Worm (Caenorhabditis elegans) whole organism, mixed stage, embryonic: ENCODE data around the gene ZK185.5.
A peak's percentile ranks its signal among the peaks of the same experiment; 100 is the strongest.

Experiments
- M03D4.4 ChIP-seq: sonication (generic microtip); optimal IDR thresholded peaks from 2 replicates; lab custom pipeline; 2017; ENCODE audit warnings: mild to moderate bottlenecking, missing genetic modification characterization, missing compliant biosample characterization
- bed-3 ChIP-seq: fragments of 200-800 bp; sonication (Bioruptor generic); optimal IDR thresholded peaks from 3 replicates; lab custom pipeline; 2018; ENCODE audit warnings: mild to moderate bottlenecking, missing genetic modification characterization, moderate library complexity, missing compliant biosample characterization
- blmp-1 ChIP-seq: fragments of 150-350 bp; optimal IDR thresholded peaks from 2 replicates; lab custom pipeline; 2014; ENCODE audit warnings: missing biosample characterization, missing genetic modification characterization
- ceh-39 ChIP-seq: fragments of 150-350 bp; optimal IDR thresholded peaks from 2 replicates; lab custom pipeline; 2014; ENCODE audit warnings: missing biosample characterization, missing genetic modification characterization
- ces-1 ChIP-seq: fragments of 150-350 bp; optimal IDR thresholded peaks from 2 replicates; lab custom pipeline; 2014; ENCODE audit warnings: missing biosample characterization, missing genetic modification reagents, missing genetic modification characterization
- cnd-1 ChIP-seq: fragments of 200-800 bp; sonication (Bioruptor generic); optimal IDR thresholded peaks from 2 replicates; lab custom pipeline; 2018; ENCODE audit warnings: mild to moderate bottlenecking, missing genetic modification characterization, missing compliant biosample characterization
- drap-1 ChIP-seq: fragments of 200-800 bp; sonication (Bioruptor generic); optimal IDR thresholded peaks from 3 replicates; lab custom pipeline; 2018; ENCODE audit warnings: mild to moderate bottlenecking, missing genetic modification characterization, missing compliant biosample characterization
- elt-1 ChIP-seq: sonication (generic microtip); optimal IDR thresholded peaks from 2 replicates; lab custom pipeline; 2017; ENCODE audit warnings: missing genetic modification characterization, mild to moderate bottlenecking, missing compliant biosample characterization, antibody characterized with exemption, moderate library complexity, borderline replicate concordance; ENCODE audit not compliant: insufficient read depth
- elt-3 ChIP-seq: fragments of 150-350 bp; optimal IDR thresholded peaks from 2 replicates; lab custom pipeline; 2014; ENCODE audit warnings: missing biosample characterization, missing genetic modification characterization
- ham-2 ChIP-seq: fragments of 200-800 bp; sonication (Bioruptor generic); optimal IDR thresholded peaks from 2 replicates; lab custom pipeline; 2018; ENCODE audit warnings: mild to moderate bottlenecking, missing genetic modification characterization, missing compliant biosample characterization
- hlh-1 ChIP-seq: fragments of 150-350 bp; optimal IDR thresholded peaks from 2 replicates; lab custom pipeline; 2014; ENCODE audit warnings: missing biosample characterization, missing genetic modification reagents, missing genetic modification characterization
- lin-13 ChIP-seq: fragments of 150-350 bp; optimal IDR thresholded peaks from 2 replicates; lab custom pipeline; 2014; ENCODE audit warnings: missing biosample characterization, missing genetic modification characterization
- lin-32 ChIP-seq: fragments of 200-800 bp; sonication (Bioruptor generic); optimal IDR thresholded peaks from 2 replicates; lab custom pipeline; 2018; ENCODE audit warnings: mild to moderate bottlenecking, missing genetic modification characterization, missing compliant biosample characterization
- lsy-2 ChIP-seq: fragments of 150-350 bp; optimal IDR thresholded peaks from 2 replicates; lab custom pipeline; 2014; ENCODE audit warnings: missing biosample characterization, missing genetic modification characterization
- mab-5 ChIP-seq: fragments of 150-350 bp; optimal IDR thresholded peaks from 2 replicates; lab custom pipeline; 2014; ENCODE audit warnings: missing biosample characterization, missing genetic modification characterization
- mep-1 ChIP-seq: fragments of 150-350 bp; optimal IDR thresholded peaks from 2 replicates; lab custom pipeline; 2017; ENCODE audit warnings: missing biosample characterization, missing genetic modification reagents, missing genetic modification characterization, inconsistent platforms
- mls-2 ChIP-seq: sonication (generic microtip); optimal IDR thresholded peaks from 2 replicates; lab custom pipeline; 2016; ENCODE audit warnings: mild to moderate bottlenecking, missing genetic modification characterization, moderate library complexity, missing compliant biosample characterization
- nhr-12 ChIP-seq: fragments of 150-350 bp; optimal IDR thresholded peaks from 2 replicates; lab custom pipeline; 2014; ENCODE audit warnings: missing biosample characterization, missing genetic modification characterization
- nhr-2 ChIP-seq: fragments of 150-350 bp; optimal IDR thresholded peaks from 2 replicates; lab custom pipeline; 2014; ENCODE audit warnings: missing biosample characterization, missing genetic modification characterization
- nhr-237 ChIP-seq: fragments of 150-350 bp; optimal IDR thresholded peaks from 2 replicates; lab custom pipeline; 2014; ENCODE audit warnings: missing biosample characterization, missing genetic modification characterization
- nhr-28 ChIP-seq: fragments of 150-350 bp; optimal IDR thresholded peaks from 2 replicates; lab custom pipeline; 2014; ENCODE audit warnings: missing biosample characterization, missing genetic modification characterization
- nhr-76 ChIP-seq: sonication (generic microtip); optimal IDR thresholded peaks from 2 replicates; lab custom pipeline; 2017; ENCODE audit warnings: missing biosample characterization, missing genetic modification characterization
- pha-4 ChIP-seq: fragments of 150-350 bp; optimal IDR thresholded peaks from 2 replicates; lab custom pipeline; 2018; ENCODE audit warnings: missing biosample characterization, missing genetic modification reagents, missing genetic modification characterization
- sem-2 ChIP-seq: fragments of 200-800 bp; sonication (Bioruptor generic); optimal IDR thresholded peaks from 2 replicates; lab custom pipeline; 2018; ENCODE audit warnings: mild to moderate bottlenecking, missing genetic modification characterization, missing compliant biosample characterization
- snpc-4 ChIP-seq: fragments of 150-350 bp; optimal IDR thresholded peaks from 2 replicates; lab custom pipeline; 2014; ENCODE audit warnings: missing biosample characterization, missing genetic modification characterization
- tbx-8 ChIP-seq: fragments of 200-800 bp; sonication (Bioruptor generic); optimal IDR thresholded peaks from 2 replicates; lab custom pipeline; 2018; ENCODE audit warnings: mild to moderate bottlenecking, missing genetic modification characterization, moderate library complexity, missing compliant biosample characterization
- unc-120 ChIP-seq: sonication (generic microtip); optimal IDR thresholded peaks from 2 replicates; lab custom pipeline; 2017; ENCODE audit warnings: missing genetic modification characterization, missing compliant biosample characterization; ENCODE audit not compliant: poor library complexity, severe bottlenecking
- unc-39 ChIP-seq: fragments of 150-350 bp; optimal IDR thresholded peaks from 2 replicates; lab custom pipeline; 2014; ENCODE audit warnings: missing biosample characterization, missing genetic modification characterization
- unc-62 ChIP-seq: fragments of 150-350 bp; optimal IDR thresholded peaks from 2 replicates; lab custom pipeline; 2014; ENCODE audit warnings: missing biosample characterization, missing genetic modification reagents, missing genetic modification characterization
- zip-8 ChIP-seq: fragments of 150-350 bp; optimal IDR thresholded peaks from 2 replicates; lab custom pipeline; 2014; ENCODE audit warnings: missing biosample characterization, missing genetic modification characterization
- ztf-11 ChIP-seq: fragments of 150-350 bp; optimal IDR thresholded peaks from 2 replicates; lab custom pipeline; 2014; ENCODE audit warnings: missing biosample characterization, missing genetic modification characterization

The ZK185.5 gene

DNA sequence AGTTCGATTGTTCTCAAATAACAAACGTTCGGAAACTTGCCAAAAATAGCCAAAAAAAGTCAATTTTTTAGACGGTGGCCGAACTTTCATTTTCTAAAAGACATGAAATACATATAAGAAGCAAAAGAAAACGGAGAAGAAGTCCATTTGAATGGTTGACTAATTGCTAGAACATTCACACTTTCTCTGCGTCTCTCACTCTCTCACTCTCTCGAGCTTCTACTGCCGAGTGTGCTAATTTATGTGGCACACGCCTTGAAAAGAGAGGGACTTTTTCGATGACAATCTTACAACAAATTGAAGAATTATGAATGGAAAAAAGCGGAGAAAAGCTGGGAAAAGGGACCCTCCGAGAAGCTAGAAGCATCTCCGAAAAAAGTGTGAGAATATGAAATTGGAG lies 28.3 kb upstream of the ZK185.5 start:
- no peak for TF ChIP-seq pha-4 (tag; lab: Kevin White, UChicago)
- peak; percentile 42 for TF ChIP-seq ces-1 (GFP tag; lab: Kevin White, UChicago)
- TF ChIP-seq mep-1, result no peak
- TF ChIP-seq sem-2 (GFP tag; lab: Kevin White, UChicago), result no peak
- TF ChIP-seq snpc-4 (tag; lab: Kevin White, UChicago), result no peak

DNA sequence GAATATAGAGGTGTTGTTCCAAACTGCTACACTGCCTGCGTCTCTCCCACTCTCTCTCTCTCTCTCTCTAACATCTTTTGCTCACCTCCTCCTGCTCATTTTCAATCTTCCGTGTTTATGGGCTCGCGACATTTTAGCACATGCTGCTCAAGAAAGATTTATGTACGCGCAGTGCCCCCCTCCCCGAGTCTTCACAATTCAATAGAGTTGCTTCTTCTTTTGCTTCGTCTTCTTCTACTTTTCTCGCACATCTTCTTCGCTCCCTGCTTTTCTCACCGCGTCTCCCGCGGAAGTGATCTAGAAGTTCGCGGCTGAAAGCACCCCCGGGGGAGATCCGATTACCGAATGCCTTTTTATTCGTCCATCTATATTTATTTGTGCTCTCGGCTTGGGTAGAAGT lies 24.9 kb upstream of the ZK185.5 start:
- no peak for TF ChIP-seq nhr-237 (tag; lab: Kevin White, UChicago)
- TF ChIP-seq mls-2 (tag; lab: Kevin White, UChicago), result no peak
- TF ChIP-seq ces-1 (GFP tag; lab: Kevin White, UChicago), result peak; percentile 71
- no peak for TF ChIP-seq zip-8 (tag; lab: Kevin White, UChicago)

- TF ChIP-seq tbx-8 (GFP tag; lab: Kevin White, UChicago), result no peak
- TF ChIP-seq elt-1 (tag; lab: Kevin White, UChicago), result no peak
- TF ChIP-seq ces-1 (GFP tag; lab: Kevin White, UChicago), result peak; percentile 73
- no peak for TF ChIP-seq drap-1 (GFP tag; lab: Kevin White, UChicago)
Measured at ce11 chrIV:4568402-4568891, 22.7 kb upstream of the ZK185.5 start, which contains the start of gene F28E10.1. F28E10.1 (plus strand) TSS chrIV:4568841.

ce11 chrIV:4567343-4567742 lies 21.6 kb upstream of the ZK185.5 start, which contains the start of gene F28E10.4:
F28E10.4 (minus strand) TSS chrIV:4567443.
- TF ChIP-seq ham-2 (no peak), sem-2 (GFP tag; lab: Kevin White, UChicago) (no peak), unc-39 (tag; lab: Kevin White, UChicago) (no peak), mab-5 (tag; lab: Kevin White, UChicago) (no peak), unc-62 (GFP tag; lab: Kevin White, UChicago) (no peak), unc-120 (tag; lab: Kevin White, UChicago) (no peak), drap-1 (GFP tag; lab: Kevin White, UChicago) (no peak), lsy-2 (tag; lab: Kevin White, UChicago) (no peak), elt-3 (tag; lab: Kevin White, UChicago) (no peak), nhr-28 (tag; lab: Kevin White, UChicago) (no peak), ces-1 (GFP tag; lab: Kevin White, UChicago) (no peak), elt-1 (tag; lab: Kevin White, UChicago) (no peak), nhr-76 (tag; lab: Kevin White, UChicago) (no peak)

ce11 chrIV:4565882-4566281 lies 20.2 kb upstream of the ZK185.5 start:
- TF ChIP-seq mab-5 (tag; lab: Kevin White, UChicago), result no peak
- no peak for TF ChIP-seq ztf-11
- TF ChIP-seq nhr-12 (tag; lab: Kevin White, UChicago), result no peak
- TF ChIP-seq sem-2 (GFP tag; lab: Kevin White, UChicago), result no peak
- no peak for TF ChIP-seq M03D4.4 (tag; lab: Kevin White, UChicago)
- no peak for TF ChIP-seq elt-3 (tag; lab: Kevin White, UChicago)
- TF ChIP-seq hlh-1 (tag; lab: Kevin White, UChicago), result no peak
- no peak for TF ChIP-seq lin-32 (GFP tag; lab: Kevin White, UChicago)
- no peak for TF ChIP-seq mep-1
- TF ChIP-seq nhr-28 (tag; lab: Kevin White, UChicago), result no peak
- TF ChIP-seq ceh-39 (tag; lab: Kevin White, UChicago), result no peak
- no peak for TF ChIP-seq unc-62 (GFP tag; lab: Kevin White, UChicago)
- no peak for TF ChIP-seq snpc-4 (tag; lab: Kevin White, UChicago)

- no peak for TF ChIP-seq sem-2 (GFP tag; lab: Kevin White, UChicago)
- no peak for TF ChIP-seq snpc-4 (tag; lab: Kevin White, UChicago)
- TF ChIP-seq ztf-11, result no peak
- TF ChIP-seq tbx-8 (GFP tag; lab: Kevin White, UChicago), result no peak
- no peak for TF ChIP-seq mep-1
- no peak for TF ChIP-seq ceh-39 (tag; lab: Kevin White, UChicago)
- no peak for TF ChIP-seq elt-1 (tag; lab: Kevin White, UChicago)
- TF ChIP-seq unc-120 (tag; lab: Kevin White, UChicago), result no peak
- no peak for TF ChIP-seq mab-5 (tag; lab: Kevin White, UChicago)
- no peak for TF ChIP-seq cnd-1 (tag; lab: Kevin White, UChicago)
- TF ChIP-seq pha-4 (tag; lab: Kevin White, UChicago), result no peak
- TF ChIP-seq blmp-1 (tag; lab: Kevin White, UChicago), result no peak
- TF ChIP-seq lin-13 (tag; lab: Kevin White, UChicago), result no peak
- TF ChIP-seq ces-1 (GFP tag; lab: Kevin White, UChicago), result no peak
- no peak for TF ChIP-seq drap-1 (GFP tag; lab: Kevin White, UChicago)
- no peak for TF ChIP-seq bed-3 (GFP tag; lab: Kevin White, UChicago)
- TF ChIP-seq nhr-2 (tag; lab: Kevin White, UChicago), result no peak
Measured at ce11 chrIV:4564541-4564940, 18.8 kb upstream of the ZK185.5 start.
